Worm (Caenorhabditis elegans): ENCODE results near the gene gpd-1.
A peak's percentile ranks its signal among the peaks of the same experiment; 100 is the strongest.

The gpd-1 gene

ce11 chrII:10384680-10385383, 9.1 kb upstream of the gpd-1 start, which contains the start of gene ztf-27:
Gene ztf-27, plus strand, starts transcription at chrII:10385333.
- TF ChIP-seq skn-1 (tag; optimal IDR thresholded peaks at IDR 0.05) (no peak), mbf-1 (tag; optimal IDR thresholded peaks at IDR 0.05) (no peak), gmeb-1 (tag; optimal IDR thresholded peaks at IDR 0.05) (peak; percentile 8), sma-3 (GFP tag; optimal IDR thresholded peaks at IDR 0.05) (peak; percentile 45), F13H6.1 (tag; optimal IDR thresholded peaks at IDR 0.05) (peak; percentile 43), nhr-129 (tag; optimal IDR thresholded peaks at IDR 0.05) (peak; percentile 50), nhr-25 (tag; optimal IDR thresholded peaks at IDR 0.05) (peak; percentile 48), fos-1 (tag; optimal IDR thresholded peaks at IDR 0.05) (peak; percentile 6), lin-13 (GFP tag; optimal IDR thresholded peaks at IDR 0.05) (no peak), elt-1 (tag; optimal IDR thresholded peaks at IDR 0.05) (no peak), blmp-1 (tag; optimal IDR thresholded peaks at IDR 0.05; ENCODE audit: insufficient read depth) (peak; percentile 37), nhr-23 (tag; optimal IDR thresholded peaks at IDR 0.05) (no peak), crh-2 (tag; optimal IDR thresholded peaks at IDR 0.05) (peak; percentile 85)

ce11 chrII:10388041-10388706, 5.8 kb upstream of the gpd-1 start:
- TF ChIP-seq ceh-82 (tag; optimal IDR thresholded peaks at IDR 0.05) (no peak), mab-5 (tag; optimal IDR thresholded peaks at IDR 0.05) (peak; percentile 41), fos-1 (tag; optimal IDR thresholded peaks at IDR 0.05) (peak; percentile 64), nhr-6 (tag; optimal IDR thresholded peaks at IDR 0.05) (peak; percentile 32), nhr-25 (tag; optimal IDR thresholded peaks at IDR 0.05) (peak; percentile 76), nhr-21 (tag; optimal IDR thresholded peaks at IDR 0.05) (peak; percentile 58), nhr-11 (tag; optimal IDR thresholded peaks at IDR 0.05) (no peak), ZK546.5 (tag; optimal IDR thresholded peaks at IDR 0.05) (peak; percentile 7), Y55F3AM.14 (GFP tag; optimal IDR thresholded peaks at IDR 0.05) (no peak), skn-1 (tag; optimal IDR thresholded peaks at IDR 0.05) (no peak), alr-1 (tag; optimal IDR thresholded peaks at IDR 0.05) (no peak), sem-4 (tag; optimal IDR thresholded peaks at IDR 0.05) (peak; percentile 90), mbf-1 (tag; optimal IDR thresholded peaks at IDR 0.05) (no peak), lsy-2 (tag; optimal IDR thresholded peaks at IDR 0.05) (peak; percentile 14 to 86), peb-1 (tag; optimal IDR thresholded peaks at IDR 0.05) (no peak), ztf-11 (tag; optimal IDR thresholded peaks at IDR 0.05) (no peak), snpc-4 (tag; optimal IDR thresholded peaks at IDR 0.05) (peak; percentile 24), unc-39 (tag; optimal IDR thresholded peaks at IDR 0.05) (no peak), sma-9 (GFP tag; optimal IDR thresholded peaks at IDR 0.05) (peak; percentile 67), sma-9 (tag; optimal IDR thresholded peaks at IDR 0.05) (no peak), nhr-23 (tag; optimal IDR thresholded peaks at IDR 0.05) (no peak), nhr-77 (tag; optimal IDR thresholded peaks at IDR 0.05) (no peak), nhr-10 (tag; optimal IDR thresholded peaks at IDR 0.05) (no peak), R02D3.7 (tag; optimal IDR thresholded peaks at IDR 0.05) (peak; percentile 94), egl-27 (tag; optimal IDR thresholded peaks at IDR 0.05) (peak; percentile 31), aly-2 (tag; optimal IDR thresholded peaks at IDR 0.05) (no peak), blmp-1 (tag; optimal IDR thresholded peaks at IDR 0.05; ENCODE audit: insufficient read depth) (no peak), mdl-1 (tag; optimal IDR thresholded peaks at IDR 0.05) (no peak), gmeb-1 (tag; optimal IDR thresholded peaks at IDR 0.05) (peak; percentile 69), dmd-4 (tag; optimal IDR thresholded peaks at IDR 0.05) (no peak), lin-39 (tag; optimal IDR thresholded peaks at IDR 0.05) (no peak), ztf-4 (tag; optimal IDR thresholded peaks at IDR 0.05) (peak; percentile 75), lin-13 (GFP tag; optimal IDR thresholded peaks at IDR 0.05) (peak; percentile 74), crh-2 (tag; optimal IDR thresholded peaks at IDR 0.05) (peak; percentile 73), nhr-237 (tag; optimal IDR thresholded peaks at IDR 0.05) (no peak), zag-1 (tag; optimal IDR thresholded peaks at IDR 0.05) (no peak), F13H6.1 (tag; optimal IDR thresholded peaks at IDR 0.05) (peak; percentile 79), ztf-1 (GFP tag; conservative IDR thresholded peaks at IDR 0.05) (no peak), nhr-129 (tag; optimal IDR thresholded peaks at IDR 0.05) (peak; percentile 27), ama-1 (optimal IDR thresholded peaks at IDR 0.05) (peak; percentile 50), lin-11 (tag; optimal IDR thresholded peaks at IDR 0.05) (peak; percentile 33), unc-55 (GFP tag; optimal IDR thresholded peaks at IDR 0.05) (peak; percentile 75), C34F6.9 (tag; optimal IDR thresholded peaks at IDR 0.05) (peak; percentile 76), sma-3 (GFP tag; optimal IDR thresholded peaks at IDR 0.05) (peak; percentile 83)

All from whole organism, L2 larva.